Worm (Caenorhabditis elegans) whole organism, young adult: ENCODE data around the gene F41G3.5.

Experiments used
- B0261.1 ChIP-seq: sonication (generic microtip); optimal IDR thresholded peaks from 2 replicates; lab custom pipeline; 2016; ENCODE audit warnings: mild to moderate bottlenecking, missing genetic modification characterization, moderate library complexity, missing compliant biosample characterization
- C06A6.2 ChIP-seq: fragments of 200-800 bp; sonication (Bioruptor generic); conservative IDR thresholded peaks from 2 replicates; pipeline ENCODE4 v1.3.6; 2022; ENCODE audit warnings: missing genetic modification characterization, missing compliant biosample characterization
- D2030.7 ChIP-seq: fragments of 200-800 bp; sonication (Bioruptor generic); IDR thresholded peaks from 2 replicates; pipeline ENCODE4 v1.3.6; 2022; ENCODE audit warnings: missing genetic modification reagents, missing genetic modification characterization, missing compliant biosample characterization
- F23B12.7 ChIP-seq: sonication (generic microtip); optimal IDR thresholded peaks from 2 replicates; lab custom pipeline; 2017; ENCODE audit warnings: missing genetic modification characterization, mild to moderate bottlenecking, missing compliant biosample characterization, antibody characterized with exemption, moderate library complexity; ENCODE audit not compliant: insufficient read depth
- F33H1.4 ChIP-seq: fragments of 200-800 bp; sonication (Bioruptor generic); IDR thresholded peaks from 2 replicates; pipeline ENCODE4 v1.3.6; 2022; ENCODE audit warnings: missing genetic modification reagents, missing genetic modification characterization, missing compliant biosample characterization
- F37B4.10 ChIP-seq: fragments of 200-800 bp; sonication (Bioruptor generic); IDR thresholded peaks from 2 replicates; pipeline ENCODE4 v1.3.6; 2022; ENCODE audit warnings: missing genetic modification characterization, missing compliant biosample characterization
- K12H6.12 ChIP-seq: fragments of 200-800 bp; sonication (Bioruptor generic); optimal IDR thresholded peaks from 2 replicates; lab custom pipeline; 2018; ENCODE audit warnings: mild to moderate bottlenecking, missing genetic modification characterization, missing compliant biosample characterization
- Y56A3A.18 ChIP-seq: fragments of 200-800 bp; sonication (Bioruptor generic); IDR thresholded peaks from 2 replicates; pipeline ENCODE4 v1.3.6; 2022; ENCODE audit warnings: missing genetic modification reagents, missing genetic modification characterization, missing compliant biosample characterization
- Y79H2A.3 ChIP-seq: fragments of 200-800 bp; sonication (Bioruptor generic); conservative IDR thresholded peaks from 2 replicates; pipeline ENCODE4 v1.3.6; 2022; ENCODE audit warnings: missing genetic modification reagents, missing genetic modification characterization, missing compliant biosample characterization
- ZK185.1 ChIP-seq: sonication (generic microtip); optimal IDR thresholded peaks from 2 replicates; lab custom pipeline; 2016; ENCODE audit warnings: mild to moderate bottlenecking, missing genetic modification characterization, missing compliant biosample characterization; ENCODE audit not compliant: poor library complexity, severe bottlenecking
- akir-1 ChIP-seq: fragments of 200-800 bp; sonication (Bioruptor generic); optimal IDR thresholded peaks from 2 replicates; lab custom pipeline; 2018; ENCODE audit warnings: mild to moderate bottlenecking, missing genetic modification characterization, moderate library complexity, missing compliant biosample characterization
- attf-3 ChIP-seq: fragments of 200-800 bp; sonication (Bioruptor generic); conservative IDR thresholded peaks from 2 replicates; pipeline ENCODE4 v1.3.6; 2022; ENCODE audit warnings: missing genetic modification reagents, missing genetic modification characterization, missing compliant biosample characterization
- attf-5 ChIP-seq: fragments of 200-800 bp; sonication (Bioruptor generic); optimal IDR thresholded peaks from 2 replicates; lab custom pipeline; 2018; ENCODE audit warnings: mild to moderate bottlenecking, missing genetic modification characterization, missing compliant biosample characterization
- bed-2 ChIP-seq: fragments of 200-800 bp; sonication (Bioruptor generic); IDR thresholded peaks from 2 replicates; pipeline ENCODE4 v1.3.6; 2022; ENCODE audit warnings: missing genetic modification reagents, missing genetic modification characterization, missing compliant biosample characterization
- ccch-3 ChIP-seq: fragments of 200-800 bp; sonication (Bioruptor generic); optimal IDR thresholded peaks from 2 replicates; lab custom pipeline; 2018; ENCODE audit warnings: mild to moderate bottlenecking, missing genetic modification characterization, missing compliant biosample characterization
- cebp-1 ChIP-seq, 2 experiments: fragments of 200-800 bp in 1 of 2; sonication (Bioruptor generic) in 1 of 2; sonication (generic microtip) in 1 of 2; IDR thresholded peaks in 1 of 2; optimal IDR thresholded peaks in 1 of 2; 2 replicates each; pipeline versions ENCODE4 v1.3.6 to Lab custom; 2017 to 2022; ENCODE audit warnings: missing compliant biosample characterization in 2 of 2, missing genetic modification characterization in 2 of 2, mild to moderate bottlenecking in 1 of 2, missing genetic modification reagents in 1 of 2, moderate library complexity in 1 of 2
- ceh-100 ChIP-seq: fragments of 200-800 bp; sonication (Bioruptor generic); IDR thresholded peaks from 2 replicates; pipeline ENCODE4 v1.3.6; 2022; ENCODE audit warnings: missing genetic modification reagents, missing genetic modification characterization, missing compliant biosample characterization
- ceh-27 ChIP-seq: fragments of 200-800 bp; sonication (Bioruptor generic); optimal IDR thresholded peaks from 2 replicates; lab custom pipeline; 2018; ENCODE audit warnings: mild to moderate bottlenecking, missing genetic modification characterization, moderate library complexity, missing compliant biosample characterization
- ceh-58 ChIP-seq: fragments of 200-800 bp; sonication (Bioruptor generic); IDR thresholded peaks from 2 replicates; pipeline ENCODE4 v1.3.6; 2022; ENCODE audit warnings: missing genetic modification characterization, missing compliant biosample characterization
- fkh-3 ChIP-seq: sonication (generic microtip); optimal IDR thresholded peaks from 2 replicates; lab custom pipeline; 2016; ENCODE audit warnings: mild to moderate bottlenecking, missing genetic modification characterization, missing compliant biosample characterization
- gei-17 ChIP-seq: fragments of 200-800 bp; sonication (Bioruptor generic); optimal IDR thresholded peaks from 2 replicates; lab custom pipeline; 2018; ENCODE audit warnings: mild to moderate bottlenecking, missing genetic modification characterization, missing compliant biosample characterization
- hlh-26 ChIP-seq: fragments of 200-800 bp; sonication (Bioruptor generic); conservative IDR thresholded peaks from 2 replicates; pipeline ENCODE4 v1.3.6; 2022; ENCODE audit warnings: missing genetic modification reagents, missing genetic modification characterization, missing compliant biosample characterization
- hmg-1.2 ChIP-seq: fragments of 200-800 bp; sonication (Bioruptor generic); IDR thresholded peaks from 2 replicates; pipeline ENCODE4 v1.3.6; 2022; ENCODE audit warnings: missing genetic modification reagents, missing genetic modification characterization, missing compliant biosample characterization
- hrde-1 ChIP-seq: sonication (generic microtip); optimal IDR thresholded peaks from 2 replicates; lab custom pipeline; 2016; ENCODE audit warnings: missing genetic modification characterization, mild to moderate bottlenecking, missing compliant biosample characterization, moderate library complexity, missing genotype, missing genetic modification reagents, borderline replicate concordance
- let-526 ChIP-seq: fragments of 200-800 bp; sonication (Bioruptor generic); IDR thresholded peaks from 2 replicates; pipeline ENCODE4 v1.3.6; 2022; ENCODE audit warnings: missing genetic modification reagents, missing genetic modification characterization, missing compliant biosample characterization
- lin-26 ChIP-seq: fragments of 200-800 bp; sonication (Bioruptor generic); IDR thresholded peaks from 2 replicates; pipeline ENCODE4 v1.3.6; 2022; ENCODE audit warnings: missing genetic modification reagents, missing genetic modification characterization, missing compliant biosample characterization
- lir-1 ChIP-seq: fragments of 200-800 bp; sonication (Bioruptor generic); conservative IDR thresholded peaks from 2 replicates; pipeline ENCODE4 v1.3.6; 2022; ENCODE audit warnings: missing genetic modification reagents, missing genetic modification characterization, missing compliant biosample characterization
- mcd-1 ChIP-seq: fragments of 200-800 bp; sonication (Bioruptor generic); IDR thresholded peaks from 2 replicates; pipeline ENCODE4 v1.3.6; 2022; ENCODE audit warnings: missing genetic modification reagents, missing genetic modification characterization, missing compliant biosample characterization
- nfyb-1 ChIP-seq: fragments of 200-800 bp; sonication (Bioruptor generic); IDR thresholded peaks from 2 replicates; pipeline ENCODE4 v1.3.6; 2022; ENCODE audit warnings: missing genetic modification reagents, missing genetic modification characterization, missing compliant biosample characterization
- nhr-80 ChIP-seq: sonication (generic microtip); optimal IDR thresholded peaks from 2 replicates; lab custom pipeline; 2016; ENCODE audit warnings: missing genetic modification characterization, missing compliant biosample characterization
- nhr-90 ChIP-seq: sonication (generic microtip); optimal IDR thresholded peaks from 2 replicates; lab custom pipeline; 2016; ENCODE audit warnings: missing genotype, mild to moderate bottlenecking, missing genetic modification characterization, missing compliant biosample characterization
- rcor-1 ChIP-seq: fragments of 200-800 bp; sonication (Bioruptor generic); IDR thresholded peaks from 2 replicates; pipeline ENCODE4 v1.3.6; 2022; ENCODE audit warnings: missing genetic modification reagents, missing genetic modification characterization, missing compliant biosample characterization
- snpc-3.4 ChIP-seq: sonication (generic microtip); optimal IDR thresholded peaks from 2 replicates; lab custom pipeline; 2017; ENCODE audit warnings: missing genetic modification characterization, mild to moderate bottlenecking, missing compliant biosample characterization, antibody characterized with exemption, moderate library complexity, missing genotype, missing genetic modification reagents
- snpc-4 ChIP-seq, 5 experiments: fragments of 150-350 bp in 1 of 5; sonication (generic microtip) in 4 of 5; optimal IDR thresholded peaks; 2 replicates each; lab custom pipeline; 2014 to 2018; ENCODE audit warnings: missing genetic modification characterization in 5 of 5, missing biosample characterization in 3 of 5, antibody characterized with exemption in 2 of 5, mild to moderate bottlenecking in 2 of 5, missing compliant biosample characterization in 2 of 5, missing genotype in 2 of 5, moderate library complexity in 2 of 5, missing genetic modification reagents in 1 of 5
- unc-130 ChIP-seq: sonication (generic microtip); optimal IDR thresholded peaks from 2 replicates; lab custom pipeline; 2016; ENCODE audit warnings: missing genetic modification reagents, missing genetic modification characterization, missing compliant biosample characterization
- ztf-18 ChIP-seq: sonication (generic microtip); optimal IDR thresholded peaks from 2 replicates; lab custom pipeline; 2016; ENCODE audit warnings: missing genotype, mild to moderate bottlenecking, missing genetic modification characterization, missing compliant biosample characterization

F41G3.5 gene

ce11 chrII:6726814-6727213 is 19.7 kb upstream of the F41G3.5 start:
- TF ChIP-seq nhr-90 (tag; lab: Kevin White, UChicago) (no peak), B0261.1 (no peak), mcd-1 (GFP tag; lab: Robert Waterston, UW) (no peak), fkh-3 (no peak), Y79H2A.3 (GFP tag; lab: Robert Waterston, UW) (no peak), lin-26 (no peak), F37B4.10 (GFP tag; lab: Robert Waterston, UW) (no peak)

- TF ChIP-seq unc-130 (GFP tag; lab: Kevin White, UChicago) (no peak), hmg-1.2 (peak; percentile 63; the same call in 1 of the 2 replicates)
Measured at ce11 chrII:6729331-6729730, 17.2 kb upstream of the F41G3.5 start, which contains the start of gene T14B4.8. Gene T14B4.8, minus strand, starts transcription at chrII:6729390.

ce11 chrII:6733718-6734117 is 12.8 kb upstream of the F41G3.5 start, which contains the start of gene T14B4.9:
Gene T14B4.9, minus strand, starts transcription at chrII:6733818.
- TF ChIP-seq C06A6.2 (GFP tag; lab: Robert Waterston, UW), result no peak
- TF ChIP-seq ZK185.1, result no peak
- TF ChIP-seq gei-17, result no peak
- TF ChIP-seq ccch-3 (GFP tag; lab: Kevin White, UChicago), result no peak
- TF ChIP-seq cebp-1 (GFP tag; IDR thresholded peaks at IDR 0.05; lab: Robert Waterston, UW), result no peak
- no peak for TF ChIP-seq cebp-1 (tag; optimal IDR thresholded peaks at IDR 0.05; lab: Kevin White, UChicago)
- TF ChIP-seq hrde-1, result no peak
- no peak for TF ChIP-seq F23B12.7
- TF ChIP-seq B0261.1, result no peak
- TF ChIP-seq akir-1 (GFP tag; lab: Kevin White, UChicago), result no peak

- TF ChIP-seq rcor-1 (peak; percentile 27; the same call in 1 of the 2 replicates), mcd-1 (GFP tag; lab: Robert Waterston, UW) (peak; percentile 92), D2030.7 (GFP tag; lab: Robert Waterston, UW) (peak; percentile 50), bed-2 (GFP tag; lab: Robert Waterston, UW) (no peak), ceh-100 (peak; percentile 97), K12H6.12 (peak; percentile 22), let-526 (GFP tag; lab: Robert Waterston, UW) (no peak), nfyb-1 (GFP tag; lab: Robert Waterston, UW) (no peak), attf-3 (GFP tag; lab: Robert Waterston, UW) (peak; percentile 56; the same call in 1 of the 2 replicates), Y56A3A.18 (no peak), nhr-80 (tag; lab: Kevin White, UChicago) (peak; percentile 26), F33H1.4 (GFP tag; lab: Robert Waterston, UW) (peak; percentile 25; the same call in 1 of the 2 replicates), F23B12.7 (peak; percentile 78), lir-1 (GFP tag; lab: Robert Waterston, UW) (0 out of 2 replicates have a peak, but pooled peaks have one; percentile 24), ceh-27 (GFP tag; lab: Kevin White, UChicago) (peak; percentile 53), ZK185.1 (peak; percentile 24), ztf-18 (peak; percentile 32), attf-5 (GFP tag; lab: Kevin White, UChicago) (peak; percentile 67), snpc-3.4 (peak; percentile 20), ceh-58 (GFP tag; lab: Robert Waterston, UW) (no peak), hlh-26 (GFP tag; lab: Robert Waterston, UW) (no peak), snpc-4 (GFP tag; optimal IDR thresholded peaks at IDR 0.05; lab: Kevin White, UChicago) (no peak), snpc-4 (tag; optimal IDR thresholded peaks at IDR 0.05; lab: Kevin White, UChicago) (peak in 1 of 4 experiments; percentile 20), unc-130 (GFP tag; lab: Kevin White, UChicago) (peak; percentile 38), hmg-1.2 (peak; percentile 64)
Measured at ce11 chrII:6734674-6735073, 11.8 kb upstream of the F41G3.5 start, which contains the start of gene T14B4.3. Gene T14B4.3, plus strand, starts transcription at chrII:6734937.
